Worm (Caenorhabditis elegans): ENCODE measurements around the gene srh-10.

srh-10 gene

DNA sequence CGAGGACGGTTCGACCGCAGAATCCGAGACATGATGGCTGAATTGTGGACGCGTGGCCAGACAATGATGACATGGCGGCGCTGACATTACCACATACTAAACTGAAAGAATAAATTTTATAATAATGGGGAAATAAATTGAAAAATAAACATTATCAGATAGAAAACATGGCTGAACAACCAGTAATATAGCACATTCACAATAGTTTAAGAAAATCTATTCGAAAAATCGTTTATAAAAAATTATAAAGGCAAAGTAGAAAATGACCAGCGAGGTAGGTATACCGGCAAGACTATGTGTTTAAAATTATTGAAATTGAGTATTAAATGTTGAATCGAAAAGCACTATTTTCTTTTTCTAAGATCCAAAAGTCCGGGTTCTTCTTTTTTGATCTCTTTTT lies 15.8 kb downstream of the srh-10 start, which contains the start of gene jamp-1:
Gene jamp-1 (minus strand): TSS at position 101 of the 400 bp plus-strand sequence.
- TF ChIP-seq cnd-1 (tag; optimal IDR thresholded peaks at IDR 0.05) (no peak), nhr-237 (tag; optimal IDR thresholded peaks at IDR 0.05) (no peak), nhr-12 (tag; optimal IDR thresholded peaks at IDR 0.05) (no peak), elt-3 (tag; optimal IDR thresholded peaks at IDR 0.05) (no peak), lin-32 (GFP tag; optimal IDR thresholded peaks at IDR 0.05) (no peak), elt-1 (tag; optimal IDR thresholded peaks at IDR 0.05; ENCODE audit: borderline replicate concordance, insufficient read depth) (no peak), ceh-43 (GFP tag; optimal IDR thresholded peaks at IDR 0.05) (no peak), hlh-1 (tag; optimal IDR thresholded peaks at IDR 0.05) (no peak), mls-2 (tag; optimal IDR thresholded peaks at IDR 0.05) (no peak), ceh-83 (GFP tag; optimal IDR thresholded peaks at IDR 0.05) (no peak), nhr-28 (tag; optimal IDR thresholded peaks at IDR 0.05) (no peak), sem-2 (GFP tag; optimal IDR thresholded peaks at IDR 0.05) (no peak), ces-1 (GFP tag; optimal IDR thresholded peaks at IDR 0.05) (no peak), flh-1 (GFP tag; optimal IDR thresholded peaks at IDR 0.05) (no peak)

DNA sequence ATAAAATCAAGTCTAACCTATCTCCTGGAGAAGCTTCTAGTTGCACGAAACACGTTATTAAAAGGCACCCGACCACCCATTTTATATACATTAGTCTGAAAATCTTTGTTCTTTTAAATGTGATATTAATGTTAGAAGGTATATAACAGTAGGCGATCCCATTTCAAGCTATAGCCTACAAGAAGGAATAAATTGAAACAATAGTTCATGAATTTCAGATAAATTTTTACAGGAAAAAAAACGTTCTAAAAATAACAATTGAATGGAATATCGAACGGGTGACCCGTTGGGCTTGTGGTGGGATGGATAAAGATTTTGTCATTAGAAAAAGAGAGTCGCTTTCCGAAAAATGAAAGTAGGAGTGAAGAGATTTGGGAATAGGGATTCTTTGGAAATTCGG lies 19.1 kb downstream of the srh-10 start, which contains the start of gene pgap-3:
Gene pgap-3 (minus strand): TSS at position 101 of the 400 bp plus-strand sequence.
- TF ChIP-seq ceh-39 (tag; optimal IDR thresholded peaks at IDR 0.05) (no peak), hlh-1 (tag; optimal IDR thresholded peaks at IDR 0.05) (no peak), sem-2 (GFP tag; optimal IDR thresholded peaks at IDR 0.05) (no peak), pha-4 (tag; optimal IDR thresholded peaks at IDR 0.05) (no peak), ham-2 (GFP tag; optimal IDR thresholded peaks at IDR 0.05) (no peak), nhr-2 (tag; optimal IDR thresholded peaks at IDR 0.05) (no peak), ztf-11 (tag; optimal IDR thresholded peaks at IDR 0.05) (no peak), mab-5 (tag; optimal IDR thresholded peaks at IDR 0.05) (no peak), unc-39 (tag; optimal IDR thresholded peaks at IDR 0.05) (no peak), unc-62 (GFP tag; optimal IDR thresholded peaks at IDR 0.05) (no peak)

DNA sequence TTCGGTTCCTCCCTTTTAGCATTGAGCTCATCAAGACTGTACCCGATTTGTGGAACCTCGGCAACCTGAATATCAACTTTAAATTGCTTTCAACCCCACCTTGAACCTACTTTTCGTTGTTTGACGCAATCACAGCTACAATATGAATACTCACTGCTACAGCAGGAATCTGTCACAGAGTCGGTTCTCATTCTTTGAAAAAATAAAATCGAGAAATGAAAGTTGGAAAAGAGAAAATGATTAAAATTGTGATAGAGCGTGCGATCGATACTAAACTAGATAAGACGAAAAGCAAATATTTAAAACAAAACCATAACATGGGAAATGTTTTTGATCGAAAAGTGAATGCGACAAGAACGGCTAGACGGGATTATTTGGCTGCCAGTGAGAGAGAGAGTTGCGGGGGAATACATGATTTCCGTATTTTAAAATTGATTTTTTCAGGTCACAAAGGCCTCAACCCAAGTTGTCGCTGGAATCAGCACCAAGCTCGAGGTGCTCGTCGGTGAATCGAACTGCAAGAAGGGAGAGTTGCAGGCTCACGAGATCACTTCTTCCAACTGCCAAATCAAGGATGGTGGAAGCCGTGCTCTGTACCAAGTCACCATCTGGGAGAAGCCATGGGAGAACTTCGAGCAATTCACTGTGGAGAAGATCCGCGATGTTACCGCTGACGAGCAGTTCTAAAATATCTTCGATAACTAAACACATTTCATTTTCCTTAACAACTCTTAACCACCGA lies 21.9 kb downstream of the srh-10 start, which contains the start of gene R01B10.3:
Gene R01B10.3 (minus strand): TSS at position 277 of the 742 bp plus-strand sequence.
- no peak for TF ChIP-seq nhr-237 (tag; optimal IDR thresholded peaks at IDR 0.05)
- TF ChIP-seq pha-4 (tag; optimal IDR thresholded peaks at IDR 0.05): no peak
- TF ChIP-seq tbx-8 (GFP tag; optimal IDR thresholded peaks at IDR 0.05): no peak
- TF ChIP-seq ceh-39 (tag; optimal IDR thresholded peaks at IDR 0.05): no peak
- TF ChIP-seq nhr-28 (tag; optimal IDR thresholded peaks at IDR 0.05): no peak
- TF ChIP-seq cnd-1 (tag; optimal IDR thresholded peaks at IDR 0.05): no peak
- TF ChIP-seq zip-8 (tag; optimal IDR thresholded peaks at IDR 0.05): no peak

DNA sequence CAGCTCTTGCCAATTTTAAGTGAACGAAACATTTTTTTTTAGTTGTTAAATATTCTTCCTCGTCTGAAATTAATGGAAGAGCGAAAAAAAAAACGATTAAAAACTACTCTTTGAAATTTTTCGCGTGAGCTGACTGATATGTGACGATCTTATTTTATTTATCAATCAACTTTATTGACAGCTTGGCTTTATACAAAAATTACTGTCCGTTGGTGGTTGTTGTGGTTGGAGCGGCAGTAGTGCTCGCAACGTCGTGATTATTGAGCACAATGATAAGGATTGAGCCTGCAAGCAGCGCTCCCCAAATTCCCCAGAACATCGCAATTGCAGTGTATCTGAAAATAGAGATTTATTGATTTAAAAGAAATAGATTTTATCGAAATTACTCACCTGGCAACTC lies 22.5 kb downstream of the srh-10 start:
- no peak for TF ChIP-seq M03D4.4 (tag; optimal IDR thresholded peaks at IDR 0.05)
- TF ChIP-seq snpc-4 (tag; optimal IDR thresholded peaks at IDR 0.05): no peak
- TF ChIP-seq tbx-8 (GFP tag; optimal IDR thresholded peaks at IDR 0.05): no peak
- no peak for TF ChIP-seq nhr-28 (tag; optimal IDR thresholded peaks at IDR 0.05)
- no peak for TF ChIP-seq ztf-11 (tag; optimal IDR thresholded peaks at IDR 0.05)
- no peak for TF ChIP-seq nhr-237 (tag; optimal IDR thresholded peaks at IDR 0.05)
- no peak for TF ChIP-seq elt-1 (tag; optimal IDR thresholded peaks at IDR 0.05; ENCODE audit: borderline replicate concordance, insufficient read depth)
- TF ChIP-seq ceh-43 (GFP tag; optimal IDR thresholded peaks at IDR 0.05): no peak
- no peak for TF ChIP-seq hlh-1 (tag; optimal IDR thresholded peaks at IDR 0.05)
- TF ChIP-seq bed-3 (GFP tag; optimal IDR thresholded peaks at IDR 0.05): no peak
- TF ChIP-seq cnd-1 (tag; optimal IDR thresholded peaks at IDR 0.05): no peak

DNA sequence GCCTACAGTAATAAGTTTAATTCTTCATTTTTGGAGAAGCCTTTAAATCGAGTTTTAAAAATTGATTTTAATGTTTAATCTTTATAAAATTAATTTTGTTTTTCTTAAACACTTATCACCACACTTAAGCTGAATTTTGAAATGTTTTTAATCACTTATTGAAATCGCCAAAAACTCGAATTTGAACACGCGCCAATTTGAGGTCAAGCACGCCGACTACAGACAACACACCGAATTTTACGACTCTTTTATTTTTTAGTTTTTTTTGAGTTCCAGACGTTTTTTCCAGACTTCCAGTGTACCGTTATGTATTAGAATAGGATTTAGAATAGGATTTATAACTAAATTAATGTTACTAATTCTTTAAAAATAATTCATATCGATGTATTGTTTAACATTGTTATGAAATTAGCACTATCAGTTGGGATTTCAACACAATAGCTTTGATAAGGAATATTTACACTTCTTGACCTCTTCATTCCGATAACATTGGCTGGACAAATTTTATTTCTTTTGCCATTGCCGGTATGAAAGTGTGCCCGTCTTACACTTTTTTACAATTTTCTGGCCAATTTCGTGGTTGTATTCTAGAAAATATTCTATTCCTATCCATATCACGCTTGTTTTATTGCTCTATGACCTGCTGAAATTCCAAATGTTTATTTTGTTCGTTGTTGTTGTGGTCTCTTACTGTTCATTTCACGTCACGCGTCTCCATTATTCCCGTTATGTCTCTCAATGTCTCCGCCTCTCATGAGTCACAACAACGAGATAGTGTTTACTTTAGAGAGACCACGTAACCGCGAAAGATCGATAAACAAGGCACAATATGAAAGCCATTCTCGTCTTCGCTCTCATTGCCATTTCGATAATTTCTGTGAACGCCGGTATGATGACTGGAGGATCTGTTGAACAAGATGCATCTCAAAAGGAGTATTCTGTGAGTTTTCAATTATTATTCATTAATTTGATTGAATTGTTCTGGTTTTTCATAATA lies 23.4 kb downstream of the srh-10 start, which contains the start of gene cpi-2:
Gene cpi-2 (plus strand): TSS at position 788 of the 997 bp plus-strand sequence.
- TF ChIP-seq pha-4 (tag; optimal IDR thresholded peaks at IDR 0.05) (peak; percentile 71), mab-5 (tag; optimal IDR thresholded peaks at IDR 0.05) (no peak), sem-2 (GFP tag; optimal IDR thresholded peaks at IDR 0.05) (no peak), mep-1 (tag; optimal IDR thresholded peaks at IDR 0.05) (peak; percentile 8), ceh-39 (tag; optimal IDR thresholded peaks at IDR 0.05) (peak; percentile 65), ces-1 (GFP tag; optimal IDR thresholded peaks at IDR 0.05) (peak; percentile 24), unc-120 (tag; optimal IDR thresholded peaks at IDR 0.05; ENCODE audit: poor library complexity, severe bottlenecking) (peak; percentile 50)

All from whole organism, mixed stage, embryonic.